Worm (Caenorhabditis elegans) whole organism, young adult: Measurements from ENCODE around the gene C10G8.4.
A peak's percentile ranks its signal among the peaks of the same experiment; 100 is the strongest.

Experiments used
- B0035.1 ChIP-seq: sonication (generic microtip); optimal IDR thresholded peaks from 2 replicates; lab custom pipeline; 2016; ENCODE audit warnings: missing genetic modification characterization, mild to moderate bottlenecking, missing compliant biosample characterization, missing genotype, missing genetic modification reagents
- T26A5.8 ChIP-seq: sonication (generic microtip); optimal IDR thresholded peaks from 2 replicates; lab custom pipeline; 2016; ENCODE audit warnings: missing genetic modification characterization, missing compliant biosample characterization
- Y53G8AR.9 ChIP-seq: fragments of 200-800 bp; sonication (Bioruptor generic); conservative IDR thresholded peaks from 2 replicates; pipeline ENCODE4 v1.3.6; 2022; ENCODE audit warnings: missing genetic modification reagents, missing genetic modification characterization, missing compliant biosample characterization
- ama-1 ChIP-seq, 3 experiments: fragments of 150-350 bp in 1 of 3; sonication (generic microtip) in 2 of 3; optimal IDR thresholded peaks; 2 replicates each; lab custom pipeline; 2014 to 2018; ENCODE audit warnings: missing biosample characterization in 2 of 3, missing genetic modification characterization in 2 of 3, missing genetic modification reagents in 2 of 3
- aptf-3 ChIP-seq: fragments of 200-800 bp; sonication (Bioruptor generic); IDR thresholded peaks from 2 replicates; pipeline ENCODE4 v1.3.6; 2022; ENCODE audit warnings: missing genetic modification characterization, missing compliant biosample characterization
- cebp-1 ChIP-seq, 2 experiments: fragments of 200-800 bp in 1 of 2; sonication (Bioruptor generic) in 1 of 2; sonication (generic microtip) in 1 of 2; IDR thresholded peaks in 1 of 2; optimal IDR thresholded peaks in 1 of 2; 2 replicates each; pipeline versions ENCODE4 v1.3.6 to Lab custom; 2017 to 2022; ENCODE audit warnings: missing compliant biosample characterization in 2 of 2, missing genetic modification characterization in 2 of 2, mild to moderate bottlenecking in 1 of 2, missing genetic modification reagents in 1 of 2, moderate library complexity in 1 of 2
- die-1 ChIP-seq: sonication (generic microtip); optimal IDR thresholded peaks from 2 replicates; lab custom pipeline; 2016; ENCODE audit warnings: missing genotype, mild to moderate bottlenecking, missing genetic modification characterization, missing compliant biosample characterization
- lin-26 ChIP-seq: fragments of 200-800 bp; sonication (Bioruptor generic); IDR thresholded peaks from 2 replicates; pipeline ENCODE4 v1.3.6; 2022; ENCODE audit warnings: missing genetic modification reagents, missing genetic modification characterization, missing compliant biosample characterization
- rpc-1 ChIP-seq, 2 experiments: fragments of 150-350 bp in 1 of 2; sonication (generic microtip) in 1 of 2; optimal IDR thresholded peaks; 2 replicates each; lab custom pipeline; 2014 to 2018; ENCODE audit warnings: missing biosample characterization in 1 of 2, missing genetic modification characterization in 1 of 2, missing genetic modification reagents in 1 of 2, missing genotype in 1 of 2
- unc-130 ChIP-seq: sonication (generic microtip); optimal IDR thresholded peaks from 2 replicates; lab custom pipeline; 2016; ENCODE audit warnings: missing genetic modification reagents, missing genetic modification characterization, missing compliant biosample characterization
- ztf-25 ChIP-seq: fragments of 200-800 bp; sonication (Bioruptor generic); IDR thresholded peaks from 2 replicates; pipeline ENCODE4 v1.3.6; 2022; ENCODE audit warnings: missing genetic modification reagents, missing genetic modification characterization, missing compliant biosample characterization

DNA sequence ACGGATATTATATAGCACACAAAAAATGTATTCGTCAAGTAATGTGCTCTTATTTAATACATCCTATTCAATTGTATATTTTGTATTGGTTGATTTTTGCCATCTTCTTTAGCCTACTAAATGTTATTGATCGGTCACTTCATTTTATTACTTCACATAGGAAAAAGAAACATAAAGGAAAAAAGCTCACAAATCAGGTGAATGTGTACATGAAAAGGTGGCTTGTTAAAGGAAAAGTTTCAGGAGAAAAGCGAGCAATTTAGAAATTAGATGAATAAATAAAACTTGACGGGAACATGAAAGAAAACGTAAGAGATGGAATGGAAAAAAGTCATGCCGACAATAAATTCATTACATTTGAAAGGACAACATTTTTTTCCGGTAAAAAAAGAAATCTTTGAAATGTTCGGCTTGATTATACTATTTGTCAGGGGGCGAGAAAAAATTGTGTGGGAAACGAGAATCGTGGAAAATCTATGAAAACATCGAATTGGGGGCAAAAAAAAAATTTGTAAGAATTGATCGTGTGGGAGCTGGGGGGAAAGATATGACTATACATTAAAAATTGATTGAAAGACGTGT, 36.2 kb upstream of the C10G8.4 start:
- no peak for TF ChIP-seq aptf-3 (GFP tag; lab: Robert Waterston, UW)
- no peak for TF ChIP-seq B0035.1 (tag; lab: Kevin White, UChicago)
- TF ChIP-seq ztf-25, result no peak
- no peak for TF ChIP-seq rpc-1 (optimal IDR thresholded peaks at IDR 0.05; lab: Kevin White, UChicago)
- TF ChIP-seq rpc-1 (tag; optimal IDR thresholded peaks at IDR 0.05; lab: Kevin White, UChicago), result no peak
- no peak for TF ChIP-seq ama-1 (optimal IDR thresholded peaks at IDR 0.05; lab: Kevin White, UChicago)
- TF ChIP-seq ama-1 (GFP tag; optimal IDR thresholded peaks at IDR 0.05; lab: Kevin White, UChicago), result peak in 1 of 2 experiments; percentile 55
- TF ChIP-seq cebp-1 (GFP tag; IDR thresholded peaks at IDR 0.05; lab: Robert Waterston, UW), result no peak
- peak; percentile 58 for TF ChIP-seq cebp-1 (tag; optimal IDR thresholded peaks at IDR 0.05; lab: Kevin White, UChicago)
- TF ChIP-seq die-1 (tag; lab: Kevin White, UChicago), result peak; percentile 38
- peak; percentile 63; the same call in 1 of the 2 replicates for TF ChIP-seq Y53G8AR.9 (GFP tag; lab: Robert Waterston, UW)
- no peak for TF ChIP-seq T26A5.8 (tag; lab: Kevin White, UChicago)
- no peak for TF ChIP-seq unc-130 (GFP tag; lab: Kevin White, UChicago)
- no peak for TF ChIP-seq lin-26
